Worm (Caenorhabditis elegans) whole organism, L4/young adult: ENCODE data around the gene col-170.

Source experiments
- W03F9.2 ChIP-seq: fragments of 150-350 bp; optimal IDR thresholded peaks from 2 replicates; lab custom pipeline; 2014; ENCODE audit warnings: missing biosample characterization, missing genetic modification characterization
- him-1 ChIP-seq: sonication (generic microtip); optimal IDR thresholded peaks from 2 replicates; lab custom pipeline; 2016; ENCODE audit warnings: missing genotype, missing genetic modification reagents, missing genetic modification characterization, missing compliant biosample characterization

ce11 chrX:6355030-6355635 lies 23.6 kb downstream of the col-170 start, which contains the start of gene C03B1.5:
- TF ChIP-seq him-1 (tag; lab: Kevin White, UChicago) (no peak), W03F9.2 (tag; lab: Kevin White, UChicago) (no peak)
